Worm (Caenorhabditis elegans): ENCODE measurements around the gene srlf-9.

DNA sequence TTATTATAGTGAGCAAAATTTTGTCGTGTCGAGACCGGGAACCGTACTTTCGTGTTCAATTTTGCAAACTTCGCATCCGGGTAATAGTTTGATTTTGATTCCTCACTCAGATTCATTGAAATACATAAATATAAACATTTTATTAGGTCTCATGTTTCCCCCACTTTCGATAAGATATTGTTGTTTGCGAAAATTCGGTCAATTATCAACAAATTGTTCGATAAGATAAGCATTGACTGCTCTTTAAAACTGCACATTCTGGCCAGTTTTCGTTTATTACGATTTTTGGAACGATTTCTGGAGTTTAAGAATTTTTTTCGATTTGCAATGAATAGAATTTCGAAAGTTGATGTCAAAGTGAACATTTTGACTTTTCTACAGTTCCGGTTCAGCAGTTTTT is 13.0 kb downstream of the srlf-9 start:
- TF ChIP-seq unc-39 (tag; optimal IDR thresholded peaks at IDR 0.05), result no peak
- no peak for TF ChIP-seq egl-27 (tag; optimal IDR thresholded peaks at IDR 0.05)
- no peak for TF ChIP-seq nhr-11 (tag; optimal IDR thresholded peaks at IDR 0.05)
- TF ChIP-seq lsy-12 (tag; optimal IDR thresholded peaks at IDR 0.05), result no peak
- TF ChIP-seq fkh-10 (GFP tag; optimal IDR thresholded peaks at IDR 0.05), result no peak
